Worm (Caenorhabditis elegans): ENCODE data around the gene irg-6.
A peak's percentile ranks its signal among the peaks of the same experiment; 100 is the strongest.

The irg-6 gene

ce11 chrIV:12906529-12906928, 8.2 kb downstream of the irg-6 start, which contains the start of gene K08D8.3:
K08D8.3 (minus strand) TSS chrIV:12906659.
- TF ChIP-seq hlh-11 (tag; optimal IDR thresholded peaks at IDR 0.05) (peak; percentile 41), nhr-77 (tag; optimal IDR thresholded peaks at IDR 0.05) (peak; percentile 36), lsy-2 (tag; optimal IDR thresholded peaks at IDR 0.05) (no peak), daf-16 (GFP tag; optimal IDR thresholded peaks at IDR 0.05) (no peak), daf-16 (tag; optimal IDR thresholded peaks at IDR 0.05) (peak; percentile 78), dve-1 (tag; optimal IDR thresholded peaks at IDR 0.05; ENCODE audit: insufficient read depth) (peak; percentile 50), hmg-1.1 (GFP tag; IDR thresholded peaks at IDR 0.05) (no peak), dmd-6 (GFP tag; IDR thresholded peaks at IDR 0.05) (peak; percentile 82), nhr-28 (tag; optimal IDR thresholded peaks at IDR 0.05) (peak; percentile 63), pqm-1 (tag; optimal IDR thresholded peaks at IDR 0.05) (peak; percentile 92), hlh-30 (tag; optimal IDR thresholded peaks at IDR 0.05; ENCODE audit: insufficient read depth) (peak; percentile 34)

ce11 chrIV:12903687-12904086, 11.1 kb downstream of the irg-6 start:
- TF ChIP-seq Y5F2A.4 (GFP tag; optimal IDR thresholded peaks at IDR 0.05) (no peak), nhr-28 (tag; optimal IDR thresholded peaks at IDR 0.05) (peak; percentile 38), egl-43 (GFP tag; IDR thresholded peaks at IDR 0.05) (no peak), spr-1 (tag; optimal IDR thresholded peaks at IDR 0.05) (no peak), mep-1 (tag; optimal IDR thresholded peaks at IDR 0.05) (no peak), dmd-6 (GFP tag; IDR thresholded peaks at IDR 0.05) (peak; percentile 12; the same call in 1 of the 2 replicates), Y48G9A.11 (GFP tag; IDR thresholded peaks at IDR 0.05) (no peak), nhr-48 (tag; optimal IDR thresholded peaks at IDR 0.05) (no peak), madf-9 (GFP tag; conservative IDR thresholded peaks at IDR 0.05) (no peak), pqm-1 (tag; optimal IDR thresholded peaks at IDR 0.05) (peak; percentile 71), dmd-9 (GFP tag; IDR thresholded peaks at IDR 0.05) (no peak), lin-29 (GFP tag; IDR thresholded peaks at IDR 0.05) (no peak), dpl-1 (GFP tag; optimal IDR thresholded peaks at IDR 0.05) (no peak), F49E8.2 (tag; optimal IDR thresholded peaks at IDR 0.05; ENCODE audit: borderline replicate concordance) (no peak), mxl-2 (GFP tag; conservative IDR thresholded peaks at IDR 0.05) (no peak), zfp-2 (tag; optimal IDR thresholded peaks at IDR 0.05) (no peak), daf-12 (tag; optimal IDR thresholded peaks at IDR 0.05) (no peak), dve-1 (tag; optimal IDR thresholded peaks at IDR 0.05; ENCODE audit: insufficient read depth) (peak; percentile 44), mes-2 (tag; optimal IDR thresholded peaks at IDR 0.05; ENCODE audit: poor library complexity, severe bottlenecking) (no peak), ceh-82 (tag; optimal IDR thresholded peaks at IDR 0.05) (no peak), ZK546.5 (tag; optimal IDR thresholded peaks at IDR 0.05) (no peak), lin-15B (tag; optimal IDR thresholded peaks at IDR 0.05) (no peak), lin-1 (GFP tag; IDR thresholded peaks at IDR 0.05) (no peak), F37D6.2 (tag; optimal IDR thresholded peaks at IDR 0.05) (no peak), zfp-3 (GFP tag; conservative IDR thresholded peaks at IDR 0.05) (no peak), nhr-6 (tag; optimal IDR thresholded peaks at IDR 0.05) (no peak), sdz-12 (GFP tag; optimal IDR thresholded peaks at IDR 0.05) (no peak), R02D3.7 (tag; optimal IDR thresholded peaks at IDR 0.05) (no peak), F44E2.7 (GFP tag; IDR thresholded peaks at IDR 0.05) (no peak), nhr-237 (tag; optimal IDR thresholded peaks at IDR 0.05) (no peak), unc-39 (tag; optimal IDR thresholded peaks at IDR 0.05) (no peak), fkh-10 (GFP tag; optimal IDR thresholded peaks at IDR 0.05) (no peak), daf-16 (GFP tag; optimal IDR thresholded peaks at IDR 0.05) (no peak), daf-16 (tag; optimal IDR thresholded peaks at IDR 0.05) (peak; percentile 25)

Measured in whole organism, L4 larva.